Fruit fly (Drosophila melanogaster) whole organism, embryonic: ENCODE data around the gene CG33127.
A peak's percentile ranks its signal among the peaks of the same experiment; 100 is the strongest.

Experiments
- Bdp1 ChIP-seq: fragments of 200-800 bp; sonication (Bioruptor generic); optimal IDR thresholded peaks from 3 replicates; lab custom pipeline; 2016; ENCODE audit warnings: missing biosample characterization, missing genetic modification characterization
- CG14667 ChIP-seq: fragments of 200-800 bp; sonication (Bioruptor generic); IDR thresholded peaks from 2 replicates; pipeline ENCODE4 v1.3.6; 2022; ENCODE audit warnings: missing biosample characterization, missing genetic modification characterization
- CG1529 ChIP-seq: fragments of 200-800 bp; sonication (Bioruptor generic); optimal IDR thresholded peaks from 3 replicates; lab custom pipeline; 2018; ENCODE audit warnings: missing biosample characterization, missing genetic modification characterization
- CG15514 ChIP-seq: fragments of 200-800 bp; sonication (Bioruptor generic); optimal IDR thresholded peaks from 3 replicates; lab custom pipeline; 2017; ENCODE audit warnings: missing biosample characterization, missing genetic modification characterization, mild to moderate bottlenecking, moderate library complexity, missing genetic modification reagents
- CG1602 ChIP-seq: fragments of 200-800 bp; sonication (Bioruptor generic); optimal IDR thresholded peaks from 3 replicates; lab custom pipeline; 2016; ENCODE audit warnings: missing biosample characterization, missing genetic modification characterization
- CG31224 ChIP-seq: fragments of 200-800 bp; sonication (Bioruptor generic); IDR thresholded peaks from 2 replicates; pipeline ENCODE4 v1.3.6; 2022; ENCODE audit warnings: missing biosample characterization, missing genetic modification characterization
- CG32532 ChIP-seq: fragments of 200-800 bp; sonication (Bioruptor generic); IDR thresholded peaks from 2 replicates; pipeline ENCODE4 v1.3.6; 2022; ENCODE audit warnings: missing biosample characterization, missing genetic modification characterization
- CG3407 ChIP-seq: fragments of 200-800 bp; sonication (Bioruptor generic); optimal IDR thresholded peaks from 2 replicates; lab custom pipeline; 2018; ENCODE audit warnings: missing biosample characterization, mild to moderate bottlenecking, missing genetic modification characterization
- CG3847 ChIP-seq: fragments of 200-800 bp; sonication (Bioruptor generic); IDR thresholded peaks from 2 replicates; pipeline ENCODE4 v1.3.6; 2022; ENCODE audit warnings: missing biosample characterization, missing genetic modification characterization
- CG42726 ChIP-seq: fragments of 200-800 bp; sonication (Bioruptor generic); IDR thresholded peaks from 2 replicates; pipeline ENCODE4 v1.3.6; 2022; ENCODE audit warnings: missing biosample characterization, missing genetic modification characterization; ENCODE audit not compliant: partially characterized antibody
- CG4730 ChIP-seq: fragments of 200-800 bp; sonication (Bioruptor generic); IDR thresholded peaks from 2 replicates; pipeline ENCODE4 v1.3.6; 2022; ENCODE audit warnings: missing biosample characterization, missing genetic modification characterization
- CG5180 ChIP-seq: fragments of 200-800 bp; sonication (Bioruptor generic); optimal IDR thresholded peaks from 3 replicates; lab custom pipeline; 2017; ENCODE audit warnings: missing biosample characterization, missing genetic modification characterization, mild to moderate bottlenecking, moderate library complexity, missing genetic modification reagents
- CG5245 ChIP-seq: fragments of 200-800 bp; sonication (Bioruptor generic); optimal IDR thresholded peaks from 3 replicates; lab custom pipeline; 2016; ENCODE audit warnings: missing biosample characterization, missing genetic modification characterization
- CG7357 ChIP-seq: fragments of 200-800 bp; sonication (Bioruptor generic); IDR thresholded peaks from 3 replicates; pipeline ENCODE4 v1.3.6; 2022; ENCODE audit warnings: missing biosample characterization, missing genetic modification characterization
- CG8089 ChIP-seq: fragments of 200-800 bp; sonication (Bioruptor generic); optimal IDR thresholded peaks from 3 replicates; lab custom pipeline; 2016; ENCODE audit warnings: missing biosample characterization, missing genetic modification characterization
- CG9727 ChIP-seq: fragments of 200-800 bp; sonication (Bioruptor generic); optimal IDR thresholded peaks from 3 replicates; lab custom pipeline; 2017; ENCODE audit warnings: missing biosample characterization, mild to moderate bottlenecking, missing genetic modification characterization
- Camta ChIP-seq: fragments of 200-800 bp; sonication (Bioruptor generic); optimal IDR thresholded peaks from 2 replicates; lab custom pipeline; 2016; ENCODE audit warnings: missing biosample characterization, missing genetic modification characterization
- D19A ChIP-seq: fragments of 200-800 bp; optimal IDR thresholded peaks from 3 replicates; lab custom pipeline; 2019; ENCODE audit warnings: missing biosample characterization, mild to moderate bottlenecking, missing genetic modification characterization, moderate library complexity
- Doc2 ChIP-seq: fragments of 200-800 bp; sonication (Bioruptor generic); IDR thresholded peaks from 2 replicates; pipeline ENCODE4 v1.3.6; 2022; ENCODE audit warnings: missing biosample characterization, missing genetic modification characterization
- ERR ChIP-seq: fragments of 200-800 bp; sonication (Bioruptor generic); optimal IDR thresholded peaks from 2 replicates; lab custom pipeline; 2016; ENCODE audit warnings: missing biosample characterization, missing genetic modification characterization
- Fer2 ChIP-seq: fragments of 200-800 bp; sonication (Bioruptor generic); optimal IDR thresholded peaks from 2 replicates; lab custom pipeline; 2018; ENCODE audit warnings: missing biosample characterization, mild to moderate bottlenecking, missing genetic modification characterization, moderate library complexity
- HmgZ ChIP-seq: fragments of 200-800 bp; sonication (Bioruptor generic); optimal IDR thresholded peaks from 2 replicates; lab custom pipeline; 2018; ENCODE audit warnings: missing biosample characterization, mild to moderate bottlenecking, missing genetic modification characterization
- Hr3 ChIP-seq: fragments of 200-800 bp; sonication (Bioruptor generic); optimal IDR thresholded peaks from 3 replicates; lab custom pipeline; 2016; ENCODE audit warnings: missing biosample characterization, missing genetic modification characterization
- Med ChIP-seq: fragments of 200-800 bp; sonication (Bioruptor generic); peaks from one replicate; lab custom pipeline; 2016; ENCODE audit warnings: missing biosample characterization, missing genetic modification characterization, mild to moderate bottlenecking, inconsistent platforms, moderate library complexity
- Mrtf ChIP-seq: fragments of 200-800 bp; sonication (Bioruptor generic); IDR thresholded peaks from 3 replicates; pipeline ENCODE4 v1.3.6; 2022; ENCODE audit warnings: missing biosample characterization, missing genetic modification characterization
- Side ChIP-seq: fragments of 200-800 bp; sonication (Bioruptor generic); optimal IDR thresholded peaks from 2 replicates; lab custom pipeline; 2016; ENCODE audit warnings: missing biosample characterization, missing genetic modification characterization
- Sry-δ ChIP-seq: fragments of 200-800 bp; sonication (Bioruptor generic); optimal IDR thresholded peaks from 2 replicates; lab custom pipeline; 2016; ENCODE audit warnings: missing biosample characterization, missing genetic modification characterization
- Xrp1 ChIP-seq: fragments of 200-800 bp; sonication (Bioruptor generic); IDR thresholded peaks from 2 replicates; pipeline ENCODE4 v1.3.6; 2022; ENCODE audit warnings: missing biosample characterization, missing genetic modification characterization
- ab ChIP-seq: fragments of 200-800 bp; sonication (Bioruptor generic); optimal IDR thresholded peaks from 2 replicates; lab custom pipeline; 2016; ENCODE audit warnings: missing biosample characterization, missing genetic modification characterization
- ac ChIP-seq: fragments of 200-800 bp; sonication (Bioruptor generic); optimal IDR thresholded peaks from 3 replicates; lab custom pipeline; 2017; ENCODE audit warnings: missing biosample characterization, mild to moderate bottlenecking, missing genetic modification characterization
- az2 ChIP-seq: fragments of 200-800 bp; sonication (Bioruptor generic); optimal IDR thresholded peaks from 3 replicates; lab custom pipeline; 2016; ENCODE audit warnings: missing biosample characterization, missing genetic modification characterization
- bbx ChIP-seq: fragments of 200-800 bp; sonication (Bioruptor generic); IDR thresholded peaks from 2 replicates; pipeline ENCODE4 v1.3.6; 2022; ENCODE audit warnings: missing biosample characterization, missing genetic modification characterization; ENCODE audit not compliant: partially characterized antibody
- bsh ChIP-seq, 2 experiments: fragments of 200-800 bp; sonication (Bioruptor generic); optimal IDR thresholded peaks; 2 replicates each; lab custom pipeline; 2017 to 2018; ENCODE audit warnings: mild to moderate bottlenecking in 2 of 2, missing biosample characterization in 2 of 2, missing genetic modification characterization in 2 of 2, moderate library complexity in 1 of 2
- corto ChIP-seq: fragments of 200-800 bp; sonication (Bioruptor generic); optimal IDR thresholded peaks from 2 replicates; lab custom pipeline; 2016; ENCODE audit warnings: missing biosample characterization, mild to moderate bottlenecking, missing genetic modification characterization, moderate library complexity
- crc ChIP-seq: fragments of 200-800 bp; sonication (Bioruptor generic); optimal IDR thresholded peaks from 2 replicates; lab custom pipeline; 2016; ENCODE audit warnings: missing biosample characterization, missing genetic modification characterization
- da ChIP-seq: fragments of 200-800 bp; sonication (Bioruptor generic); optimal IDR thresholded peaks from 2 replicates; lab custom pipeline; 2016; ENCODE audit warnings: missing biosample characterization, missing genetic modification characterization
- danr ChIP-seq: fragments of 200-800 bp; sonication (Bioruptor generic); IDR thresholded peaks from 2 replicates; pipeline ENCODE4 v1.3.6; 2022; ENCODE audit warnings: missing biosample characterization, missing genetic modification characterization
- disco-r ChIP-seq: fragments of 200-800 bp; sonication (Bioruptor generic); optimal IDR thresholded peaks from 2 replicates; lab custom pipeline; 2016; ENCODE audit warnings: missing biosample characterization, missing genetic modification characterization
- esg ChIP-seq: fragments of 200-800 bp; sonication (Bioruptor generic); conservative IDR thresholded peaks from 2 replicates; pipeline ENCODE4 v1.3.6; 2022; ENCODE audit warnings: missing biosample characterization, missing genetic modification characterization
- gcm2 ChIP-seq: fragments of 200-800 bp; sonication (Bioruptor generic); optimal IDR thresholded peaks from 2 replicates; lab custom pipeline; 2016; ENCODE audit warnings: missing biosample characterization, missing genetic modification characterization
- gsb-n ChIP-seq: fragments of 200-800 bp; sonication (Bioruptor generic); optimal IDR thresholded peaks from 3 replicates; lab custom pipeline; 2018; ENCODE audit warnings: missing biosample characterization, mild to moderate bottlenecking, missing genetic modification characterization
- knrl ChIP-seq: fragments of 200-800 bp; sonication (Bioruptor generic); IDR thresholded peaks from 3 replicates; pipeline ENCODE4 v1.3.6; 2022; ENCODE audit warnings: missing biosample characterization, missing genetic modification characterization; ENCODE audit not compliant: partially characterized antibody
- nmo ChIP-seq: fragments of 200-800 bp; sonication (Bioruptor generic); optimal IDR thresholded peaks from 2 replicates; lab custom pipeline; 2018; ENCODE audit warnings: missing biosample characterization, mild to moderate bottlenecking, missing genetic modification characterization, moderate library complexity
- pita ChIP-seq: fragments of 200-800 bp; sonication (Bioruptor generic); optimal IDR thresholded peaks from 2 replicates; lab custom pipeline; 2017; ENCODE audit warnings: missing biosample characterization, mild to moderate bottlenecking, missing genetic modification characterization
- salm ChIP-seq: fragments of 200-800 bp; sonication (Bioruptor generic); optimal IDR thresholded peaks from 2 replicates; lab custom pipeline; 2018; ENCODE audit warnings: missing biosample characterization, mild to moderate bottlenecking, missing genetic modification characterization
- sens ChIP-seq: fragments of 200-800 bp; sonication (Bioruptor generic); peaks from one replicate; lab custom pipeline; 2016; ENCODE audit warnings: missing biosample characterization, missing genetic modification characterization
- so ChIP-seq: fragments of 200-800 bp; sonication (Bioruptor generic); IDR thresholded peaks from 3 replicates; pipeline ENCODE4 v1.3.6; 2022; ENCODE audit warnings: missing biosample characterization, missing genetic modification characterization
- ssp ChIP-seq: fragments of 200-800 bp; sonication (Bioruptor generic); IDR thresholded peaks from 2 replicates; pipeline ENCODE4 v1.3.6; 2022; ENCODE audit warnings: missing biosample characterization, missing genetic modification characterization
- tx ChIP-seq: fragments of 200-800 bp; sonication (Bioruptor generic); optimal IDR thresholded peaks from 2 replicates; lab custom pipeline; 2016; ENCODE audit warnings: missing biosample characterization, missing genetic modification characterization
- vfl ChIP-seq: fragments of 200-800 bp; sonication (Bioruptor generic); optimal IDR thresholded peaks from 2 replicates; lab custom pipeline; 2016; ENCODE audit warnings: missing biosample characterization, missing genetic modification characterization

Gene CG33127

dm6 chr2L:297480-298284, 24.2 kb upstream of the CG33127 start, which contains the start of gene Pi3K21B (continued):
- TF ChIP-seq HmgZ, result peak; percentile 87
- TF ChIP-seq CG14667 (GFP tag; lab: Robert Waterston, UW), result peak; percentile 66
- peak; percentile 87 for TF ChIP-seq CG5245 (GFP tag; lab: Kevin White, UChicago)
- TF ChIP-seq ERR, result peak; percentile 81
- TF ChIP-seq CG8089 (GFP tag; lab: Kevin White, UChicago), result peak; percentile 88
- TF ChIP-seq salm (tag; lab: Kevin White, UChicago), result peak; percentile 60
- peak; percentile 92 for TF ChIP-seq vfl (GFP tag; lab: Kevin White, UChicago)
- peak; percentile 68 for TF ChIP-seq da
- TF ChIP-seq so (GFP tag; lab: Robert Waterston, UW), result peak; percentile 83
- peak; percentile 99 for TF ChIP-seq Med (GFP tag; lab: Kevin White, UChicago)
- TF ChIP-seq tx (GFP tag; lab: Kevin White, UChicago), result peak; percentile 90
- peak; percentile 90 for TF ChIP-seq CG1602 (GFP tag; lab: Kevin White, UChicago)
- peak; percentile 96 for TF ChIP-seq sens (GFP tag; lab: Kevin White, UChicago)
- no peak for TF ChIP-seq Doc2 (GFP tag; lab: Robert Waterston, UW)
- TF ChIP-seq CG3407 (GFP tag; lab: Kevin White, UChicago), result peak; percentile 77
- TF ChIP-seq CG42726 (GFP tag; lab: Robert Waterston, UW), result 0 out of 2 replicates have a peak, but pooled peaks have one; percentile 39
- peak; percentile 90 for TF ChIP-seq Camta (GFP tag; lab: Kevin White, UChicago)
- TF ChIP-seq D19A (tag; lab: Kevin White, UChicago), result peak; percentile 78
- TF ChIP-seq ac (GFP tag; lab: Kevin White, UChicago), result peak; percentile 14
- TF ChIP-seq pita (GFP tag; lab: Kevin White, UChicago), result no peak
- TF ChIP-seq CG9727, result peak; percentile 87
- peak; percentile 57 for TF ChIP-seq disco-r (GFP tag; lab: Kevin White, UChicago)
- TF ChIP-seq nmo (GFP tag; lab: Kevin White, UChicago), result peak; percentile 93
- peak; percentile 84 for TF ChIP-seq ssp (GFP tag; lab: Robert Waterston, UW)
- peak; percentile 67 for TF ChIP-seq CG31224 (GFP tag; lab: Robert Waterston, UW)
- TF ChIP-seq bsh (GFP tag; optimal IDR thresholded peaks at IDR 0.05; lab: Kevin White, UChicago), result peak; percentile 49 to 84
- peak; percentile 69 for TF ChIP-seq CG5180
- 0 out of 2 replicates have a peak, but pooled peaks have one; percentile 31 for TF ChIP-seq danr
- peak; percentile 88 for TF ChIP-seq Side (GFP tag; lab: Kevin White, UChicago)
- TF ChIP-seq Fer2 (tag; lab: Kevin White, UChicago), result peak; percentile 88
- peak; percentile 77 for TF ChIP-seq gcm2 (GFP tag; lab: Kevin White, UChicago)
- peak; percentile 70 for TF ChIP-seq CG7357
- peak; percentile 93 for TF ChIP-seq CG3847 (GFP tag; lab: Robert Waterston, UW)
- peak; percentile 87 for TF ChIP-seq az2
- peak; percentile 77 for TF ChIP-seq crc (GFP tag; lab: Kevin White, UChicago)
- peak; percentile 86 for TF ChIP-seq ab (GFP tag; lab: Kevin White, UChicago)
- peak; percentile 78 for TF ChIP-seq corto (GFP tag; lab: Kevin White, UChicago)
- peak; percentile 86 for TF ChIP-seq Bdp1 (GFP tag; lab: Kevin White, UChicago)
- TF ChIP-seq CG32532 (GFP tag; lab: Robert Waterston, UW), result peak; percentile 86
- peak; percentile 83 for TF ChIP-seq Xrp1 (GFP tag; lab: Robert Waterston, UW)
- TF ChIP-seq bbx (GFP tag; lab: Robert Waterston, UW), result peak; percentile 54
- TF ChIP-seq CG15514 (GFP tag; lab: Kevin White, UChicago), result peak; percentile 78
- TF ChIP-seq knrl (GFP tag; lab: Robert Waterston, UW), result 0 out of 3 replicates have a peak, but pooled peaks have one; percentile 10
- TF ChIP-seq Mrtf, result no peak; the same call in none of the 3 replicates
- peak; percentile 62 for TF ChIP-seq Sry-δ (GFP tag; lab: Kevin White, UChicago)
- peak; percentile 58 for TF ChIP-seq CG4730 (GFP tag; lab: Robert Waterston, UW)
- TF ChIP-seq Hr3 (GFP tag; lab: Kevin White, UChicago), result peak; percentile 93
- TF ChIP-seq CG1529, result peak; percentile 76
- TF ChIP-seq esg (GFP tag; lab: Robert Waterston, UW), result peak; percentile 87
- TF ChIP-seq gsb-n, result peak; percentile 82
